Worm (Caenorhabditis elegans) whole organism, young adult: ENCODE results near the gene best-22.
A peak's percentile ranks its signal among the peaks of the same experiment; 100 is the strongest.

ENCODE experiments used
- T07F8.4 ChIP-seq: sonication (generic microtip); optimal IDR thresholded peaks from 2 replicates; lab custom pipeline; 2016; ENCODE audit warnings: mild to moderate bottlenecking, missing genetic modification characterization, moderate library complexity, missing compliant biosample characterization
- Y67H2A.10 ChIP-seq: fragments of 200-800 bp; sonication (Bioruptor generic); conservative IDR thresholded peaks from 2 replicates; pipeline ENCODE4 v1.3.6; 2022; ENCODE audit warnings: missing genetic modification reagents, missing genetic modification characterization, missing compliant biosample characterization
- Y79H2A.3 ChIP-seq: fragments of 200-800 bp; sonication (Bioruptor generic); conservative IDR thresholded peaks from 2 replicates; pipeline ENCODE4 v1.3.6; 2022; ENCODE audit warnings: missing genetic modification reagents, missing genetic modification characterization, missing compliant biosample characterization
- dpff-1 ChIP-seq: sonication (generic microtip); optimal IDR thresholded peaks from 2 replicates; lab custom pipeline; 2017; ENCODE audit warnings: mild to moderate bottlenecking, missing genetic modification characterization, missing compliant biosample characterization
- lsl-1 ChIP-seq: fragments of 200-800 bp; sonication (Bioruptor generic); optimal IDR thresholded peaks from 2 replicates; lab custom pipeline; 2018; ENCODE audit warnings: mild to moderate bottlenecking, missing genetic modification characterization, moderate library complexity, missing compliant biosample characterization
- mel-28 ChIP-seq: sonication (generic microtip); optimal IDR thresholded peaks from 2 replicates; lab custom pipeline; 2016; ENCODE audit warnings: borderline replicate concordance, mild to moderate bottlenecking, missing genetic modification characterization, missing compliant biosample characterization
- nfyb-1 ChIP-seq: fragments of 200-800 bp; sonication (Bioruptor generic); IDR thresholded peaks from 2 replicates; pipeline ENCODE4 v1.3.6; 2022; ENCODE audit warnings: missing genetic modification reagents, missing genetic modification characterization, missing compliant biosample characterization
- rpc-1 ChIP-seq, 2 experiments: fragments of 150-350 bp in 1 of 2; sonication (generic microtip) in 1 of 2; optimal IDR thresholded peaks; 2 replicates each; lab custom pipeline; 2014 to 2018; ENCODE audit warnings: missing biosample characterization in 1 of 2, missing genetic modification characterization in 1 of 2, missing genetic modification reagents in 1 of 2, missing genotype in 1 of 2
- snpc-4 ChIP-seq, 5 experiments: fragments of 150-350 bp in 1 of 5; sonication (generic microtip) in 4 of 5; optimal IDR thresholded peaks; 2 replicates each; lab custom pipeline; 2014 to 2018; ENCODE audit warnings: missing genetic modification characterization in 5 of 5, missing biosample characterization in 3 of 5, antibody characterized with exemption in 2 of 5, mild to moderate bottlenecking in 2 of 5, missing compliant biosample characterization in 2 of 5, missing genotype in 2 of 5, moderate library complexity in 2 of 5, missing genetic modification reagents in 1 of 5
- somi-1 ChIP-seq: fragments of 200-800 bp; sonication (Bioruptor generic); optimal IDR thresholded peaks from 2 replicates; lab custom pipeline; 2018; ENCODE audit warnings: mild to moderate bottlenecking, missing genetic modification characterization, missing compliant biosample characterization
- unc-62 ChIP-seq: fragments of 150-350 bp; optimal IDR thresholded peaks from 2 replicates; lab custom pipeline; 2014; ENCODE audit warnings: missing biosample characterization, missing genetic modification reagents, missing genetic modification characterization
- ztf-3 ChIP-seq: fragments of 200-800 bp; sonication (Bioruptor generic); optimal IDR thresholded peaks from 2 replicates; lab custom pipeline; 2018; ENCODE audit warnings: mild to moderate bottlenecking, missing genetic modification characterization, missing compliant biosample characterization

- TF ChIP-seq lsl-1 (GFP tag; lab: Kevin White, UChicago) (no peak), snpc-4 (GFP tag; optimal IDR thresholded peaks at IDR 0.05; lab: Kevin White, UChicago) (no peak), snpc-4 (tag; optimal IDR thresholded peaks at IDR 0.05; lab: Kevin White, UChicago) (no peak), mel-28 (no peak), ztf-3 (GFP tag; lab: Kevin White, UChicago) (no peak), Y79H2A.3 (GFP tag; lab: Robert Waterston, UW) (no peak), somi-1 (GFP tag; lab: Kevin White, UChicago) (no peak), Y67H2A.10 (GFP tag; lab: Robert Waterston, UW) (no peak), dpff-1 (tag; lab: Kevin White, UChicago) (no peak), unc-62 (GFP tag; lab: Kevin White, UChicago) (peak; percentile 69), rpc-1 (optimal IDR thresholded peaks at IDR 0.05; lab: Kevin White, UChicago) (no peak), rpc-1 (tag; optimal IDR thresholded peaks at IDR 0.05; lab: Kevin White, UChicago) (no peak), nfyb-1 (no peak), T07F8.4 (no peak)
Observed at ce11 chrIV:12399983-12400382, 50.2 kb downstream of the best-22 start.
